Fruit fly (Drosophila melanogaster) whole organism, embryonic: ENCODE data around the gene CG34310.
A peak's percentile ranks its signal among the peaks of the same experiment; 100 is the strongest.

ENCODE experiments used
- Awh ChIP-seq: fragments of 200-800 bp; sonication (Bioruptor generic); IDR thresholded peaks from 2 replicates; pipeline ENCODE4, ENCODE4 v1.3.6; 2022; ENCODE audit warnings: missing biosample characterization, missing genetic modification characterization
- CG10565 ChIP-seq: fragments of 200-800 bp; sonication (Bioruptor generic); optimal IDR thresholded peaks from 3 replicates; lab custom pipeline; 2016; ENCODE audit warnings: missing biosample characterization, mild to moderate bottlenecking, missing genetic modification characterization
- CG11456 ChIP-seq: fragments of 200-800 bp; sonication (Bioruptor generic); IDR thresholded peaks from 3 replicates; pipeline ENCODE4 v1.3.6; 2022; ENCODE audit warnings: missing biosample characterization, missing genetic modification characterization
- CG11504 ChIP-seq: fragments of 200-800 bp; sonication (Bioruptor generic); optimal IDR thresholded peaks from 3 replicates; lab custom pipeline; 2019; ENCODE audit warnings: missing biosample characterization, mild to moderate bottlenecking, missing genetic modification characterization, moderate library complexity
- CG12104 ChIP-seq: fragments of 200-800 bp; sonication (Bioruptor generic); optimal IDR thresholded peaks from 3 replicates; lab custom pipeline; 2016; ENCODE audit warnings: missing biosample characterization, missing genetic modification characterization
- CG13894 ChIP-seq: fragments of 200-800 bp; sonication (Bioruptor generic); optimal IDR thresholded peaks from 3 replicates; lab custom pipeline; 2018; ENCODE audit warnings: missing biosample characterization, mild to moderate bottlenecking, missing genetic modification characterization, moderate library complexity
- CG15269 ChIP-seq: fragments of 200-800 bp; sonication (Bioruptor generic); optimal IDR thresholded peaks from 2 replicates; lab custom pipeline; 2018; ENCODE audit warnings: missing biosample characterization, mild to moderate bottlenecking, missing genetic modification characterization, moderate library complexity
- CG1529 ChIP-seq: fragments of 200-800 bp; sonication (Bioruptor generic); optimal IDR thresholded peaks from 3 replicates; lab custom pipeline; 2018; ENCODE audit warnings: missing biosample characterization, missing genetic modification characterization
- CG15514 ChIP-seq: fragments of 200-800 bp; sonication (Bioruptor generic); optimal IDR thresholded peaks from 3 replicates; lab custom pipeline; 2017; ENCODE audit warnings: missing biosample characterization, missing genetic modification characterization, mild to moderate bottlenecking, moderate library complexity, missing genetic modification reagents
- CG17359 ChIP-seq: fragments of 200-800 bp; sonication (Bioruptor generic); optimal IDR thresholded peaks from 3 replicates; lab custom pipeline; 2018; ENCODE audit warnings: missing biosample characterization, mild to moderate bottlenecking, missing genetic modification characterization, moderate library complexity
- CG17568 ChIP-seq: fragments of 200-800 bp; sonication (Bioruptor generic); optimal IDR thresholded peaks from 2 replicates; lab custom pipeline; 2018; ENCODE audit warnings: missing biosample characterization, mild to moderate bottlenecking, missing genetic modification characterization, moderate library complexity
- CG32772 ChIP-seq: fragments of 200-800 bp; sonication (Bioruptor generic); IDR thresholded peaks from 2 replicates; pipeline ENCODE4 v1.3.6; 2022; ENCODE audit warnings: missing biosample characterization, missing genetic modification characterization
- CG34224 ChIP-seq: fragments of 200-800 bp; sonication (Bioruptor generic); IDR thresholded peaks from 3 replicates; pipeline ENCODE4 v1.3.6; 2022; ENCODE audit warnings: missing biosample characterization, missing genetic modification characterization; ENCODE audit not compliant: partially characterized antibody
- CG4730 ChIP-seq: fragments of 200-800 bp; sonication (Bioruptor generic); IDR thresholded peaks from 2 replicates; pipeline ENCODE4 v1.3.6; 2022; ENCODE audit warnings: missing biosample characterization, missing genetic modification characterization
- CG6175 ChIP-seq: fragments of 200-800 bp; sonication (Bioruptor generic); IDR thresholded peaks from 3 replicates; pipeline ENCODE4 v1.3.6; 2022; ENCODE audit warnings: missing biosample characterization, missing genetic modification characterization
- CG6813 ChIP-seq: fragments of 200-800 bp; sonication (Bioruptor generic); optimal IDR thresholded peaks from 2 replicates; lab custom pipeline; 2017; ENCODE audit warnings: missing biosample characterization, missing genetic modification characterization, mild to moderate bottlenecking, moderate library complexity, missing genetic modification reagents
- CG7372 ChIP-seq: fragments of 200-800 bp; sonication (Bioruptor generic); IDR thresholded peaks from 2 replicates; pipeline ENCODE4 v1.3.6; 2022; ENCODE audit warnings: missing biosample characterization, missing genetic modification characterization
- CG7839 ChIP-seq: fragments of 200-800 bp; sonication (Bioruptor generic); optimal IDR thresholded peaks from 3 replicates; lab custom pipeline; 2018; ENCODE audit warnings: missing biosample characterization, mild to moderate bottlenecking, missing genetic modification characterization, moderate library complexity
- CG9727 ChIP-seq: fragments of 200-800 bp; sonication (Bioruptor generic); optimal IDR thresholded peaks from 3 replicates; lab custom pipeline; 2017; ENCODE audit warnings: missing biosample characterization, mild to moderate bottlenecking, missing genetic modification characterization
- CHES-1-like ChIP-seq: fragments of 200-800 bp; sonication (Bioruptor generic); optimal IDR thresholded peaks from 2 replicates; lab custom pipeline; 2016; ENCODE audit warnings: missing biosample characterization, missing genetic modification characterization
- CTCF ChIP-seq: fragments of 200-800 bp; sonication (Bioruptor generic); optimal IDR thresholded peaks from 2 replicates; lab custom pipeline; 2017; ENCODE audit warnings: missing biosample characterization, mild to moderate bottlenecking, missing genetic modification characterization, moderate library complexity
- E2f2 ChIP-seq: fragments of 200-800 bp; sonication (Bioruptor generic); IDR thresholded peaks from 2 replicates; pipeline ENCODE4 v1.3.6; 2022; ENCODE audit warnings: missing biosample characterization, missing genetic modification characterization
- ERR ChIP-seq: fragments of 200-800 bp; sonication (Bioruptor generic); optimal IDR thresholded peaks from 2 replicates; lab custom pipeline; 2016; ENCODE audit warnings: missing biosample characterization, missing genetic modification characterization
- HLH54F ChIP-seq: fragments of 200-800 bp; sonication (Bioruptor generic); optimal IDR thresholded peaks from 3 replicates; lab custom pipeline; 2016; ENCODE audit warnings: missing biosample characterization, missing genetic modification characterization
- HLHmδ ChIP-seq: fragments of 200-800 bp; sonication (Bioruptor generic); optimal IDR thresholded peaks from 2 replicates; lab custom pipeline; 2018; ENCODE audit warnings: missing biosample characterization, mild to moderate bottlenecking, missing genetic modification characterization, moderate library complexity
- Hsf ChIP-seq: fragments of 200-800 bp; sonication (Bioruptor generic); optimal IDR thresholded peaks from 3 replicates; lab custom pipeline; 2016; ENCODE audit warnings: missing biosample characterization, missing genetic modification characterization
- Meics ChIP-seq: fragments of 200-800 bp; sonication (Bioruptor generic); optimal IDR thresholded peaks from 2 replicates; lab custom pipeline; 2017; ENCODE audit warnings: missing biosample characterization, mild to moderate bottlenecking, missing genetic modification characterization
- Neu2 ChIP-seq: fragments of 200-800 bp; sonication (Bioruptor generic); optimal IDR thresholded peaks from 3 replicates; lab custom pipeline; 2016; ENCODE audit warnings: missing biosample characterization, missing genetic modification characterization, borderline replicate concordance
- Oaz ChIP-seq: fragments of 200-800 bp; sonication (Bioruptor generic); IDR thresholded peaks from 2 replicates; pipeline ENCODE4 v1.3.6; 2022; ENCODE audit warnings: missing biosample characterization, missing genetic modification characterization
- Opbp ChIP-seq: fragments of 200-800 bp; sonication (Bioruptor generic); IDR thresholded peaks from 3 replicates; pipeline ENCODE4 v1.3.6; 2022; ENCODE audit warnings: missing biosample characterization, missing genetic modification characterization; ENCODE audit not compliant: partially characterized antibody
- Pdp1 ChIP-seq, 2 experiments: fragments of 200-800 bp; sonication (Bioruptor generic); optimal IDR thresholded peaks; 3 replicates each; lab custom pipeline; 2016; ENCODE audit warnings: missing biosample characterization in 2 of 2, missing genetic modification characterization in 2 of 2, mild to moderate bottlenecking in 1 of 2, moderate library complexity in 1 of 2
- Sox100B ChIP-seq: fragments of 200-800 bp; sonication (Bioruptor generic); optimal IDR thresholded peaks from 3 replicates; lab custom pipeline; 2018; ENCODE audit warnings: missing biosample characterization, mild to moderate bottlenecking, missing genetic modification characterization
- Stat92E ChIP-seq, 3 experiments: fragments of >200 bp in 2 of 3; fragments of 200-800 bp in 1 of 3; sonication (Bioruptor generic) in 1 of 3; optimal IDR thresholded peaks; 2 replicates each; lab custom pipeline; 2017 to 2019; ENCODE audit warnings: missing biosample characterization in 3 of 3, missing genetic modification characterization in 3 of 3, mild to moderate bottlenecking in 1 of 3, moderate library complexity in 1 of 3
- ara ChIP-seq: fragments of 200-800 bp; sonication (Bioruptor generic); IDR thresholded peaks from 2 replicates; pipeline ENCODE4 v1.3.6; 2022; ENCODE audit warnings: missing biosample characterization, missing genetic modification characterization
- chif ChIP-seq, 2 experiments: fragments of 200-800 bp; sonication (Bioruptor generic); optimal IDR thresholded peaks; 3 replicates each; lab custom pipeline; 2016; ENCODE audit warnings: missing biosample characterization in 2 of 2, missing genetic modification characterization in 2 of 2
- crol ChIP-seq: fragments of 200-800 bp; sonication (Bioruptor generic); IDR thresholded peaks from 2 replicates; pipeline ENCODE4 v1.3.6; 2022; ENCODE audit warnings: missing biosample characterization, missing genetic modification characterization
- dmrt99B ChIP-seq: fragments of 200-800 bp; sonication (Bioruptor generic); optimal IDR thresholded peaks from 2 replicates; lab custom pipeline; 2018; ENCODE audit warnings: missing biosample characterization, mild to moderate bottlenecking, missing genetic modification characterization, moderate library complexity
- fd64A ChIP-seq: fragments of 200-800 bp; sonication (Bioruptor generic); optimal IDR thresholded peaks from 3 replicates; lab custom pipeline; 2018; ENCODE audit warnings: missing biosample characterization, mild to moderate bottlenecking, missing genetic modification characterization
- jigr1 ChIP-seq: fragments of 200-800 bp; sonication (Bioruptor generic); IDR thresholded peaks from 3 replicates; pipeline ENCODE4 v1.3.6; 2022; ENCODE audit warnings: missing biosample characterization, missing genetic modification characterization
- kay ChIP-seq: fragments of 200-800 bp; sonication (Bioruptor generic); optimal IDR thresholded peaks from 2 replicates; lab custom pipeline; 2016; ENCODE audit warnings: missing biosample characterization, missing genetic modification characterization
- lbe ChIP-seq: fragments of 200-800 bp; sonication (Bioruptor generic); optimal IDR thresholded peaks from 2 replicates; lab custom pipeline; 2016; ENCODE audit warnings: missing biosample characterization, mild to moderate bottlenecking, missing genetic modification characterization
- nerfin-1 ChIP-seq: fragments of 200-800 bp; sonication (Bioruptor generic); optimal IDR thresholded peaks from 3 replicates; lab custom pipeline; 2019; ENCODE audit warnings: missing biosample characterization, mild to moderate bottlenecking, missing genetic modification characterization, moderate library complexity
- psq ChIP-seq: fragments of 200-800 bp; sonication (Bioruptor generic); optimal IDR thresholded peaks from 2 replicates; lab custom pipeline; 2017; ENCODE audit warnings: missing biosample characterization, missing genetic modification characterization
- ranshi ChIP-seq: fragments of 200-800 bp; sonication (Bioruptor generic); IDR thresholded peaks from 2 replicates; pipeline ENCODE4 v1.3.6; 2022; ENCODE audit warnings: missing biosample characterization, missing genetic modification characterization
- run ChIP-seq: fragments of 200-800 bp; sonication (Bioruptor generic); optimal IDR thresholded peaks from 3 replicates; lab custom pipeline; 2018; ENCODE audit warnings: missing biosample characterization, mild to moderate bottlenecking, missing genetic modification characterization
- salm ChIP-seq: fragments of 200-800 bp; sonication (Bioruptor generic); optimal IDR thresholded peaks from 2 replicates; lab custom pipeline; 2018; ENCODE audit warnings: missing biosample characterization, mild to moderate bottlenecking, missing genetic modification characterization
- sima ChIP-seq: fragments of 200-800 bp; sonication (Bioruptor generic); optimal IDR thresholded peaks from 2 replicates; lab custom pipeline; 2016; ENCODE audit warnings: missing biosample characterization, missing genetic modification characterization
- slbo ChIP-seq: fragments of 200-800 bp; sonication (Bioruptor generic); IDR thresholded peaks from 2 replicates; pipeline ENCODE4 v1.3.6; 2022; ENCODE audit warnings: missing biosample characterization, missing genetic modification characterization
- tap ChIP-seq: fragments of 200-800 bp; optimal IDR thresholded peaks from 3 replicates; lab custom pipeline; 2019; ENCODE audit warnings: missing biosample characterization, mild to moderate bottlenecking, missing genetic modification characterization, moderate library complexity
- tgo ChIP-seq: fragments of 200-800 bp; sonication (Bioruptor generic); IDR thresholded peaks from 3 replicates; pipeline ENCODE4 v1.3.6; 2022; ENCODE audit warnings: missing biosample characterization, missing genetic modification characterization
- yki ChIP-seq: fragments of >200 bp; optimal IDR thresholded peaks from 3 replicates; lab custom pipeline; 2018

CG34310 gene

DNA sequence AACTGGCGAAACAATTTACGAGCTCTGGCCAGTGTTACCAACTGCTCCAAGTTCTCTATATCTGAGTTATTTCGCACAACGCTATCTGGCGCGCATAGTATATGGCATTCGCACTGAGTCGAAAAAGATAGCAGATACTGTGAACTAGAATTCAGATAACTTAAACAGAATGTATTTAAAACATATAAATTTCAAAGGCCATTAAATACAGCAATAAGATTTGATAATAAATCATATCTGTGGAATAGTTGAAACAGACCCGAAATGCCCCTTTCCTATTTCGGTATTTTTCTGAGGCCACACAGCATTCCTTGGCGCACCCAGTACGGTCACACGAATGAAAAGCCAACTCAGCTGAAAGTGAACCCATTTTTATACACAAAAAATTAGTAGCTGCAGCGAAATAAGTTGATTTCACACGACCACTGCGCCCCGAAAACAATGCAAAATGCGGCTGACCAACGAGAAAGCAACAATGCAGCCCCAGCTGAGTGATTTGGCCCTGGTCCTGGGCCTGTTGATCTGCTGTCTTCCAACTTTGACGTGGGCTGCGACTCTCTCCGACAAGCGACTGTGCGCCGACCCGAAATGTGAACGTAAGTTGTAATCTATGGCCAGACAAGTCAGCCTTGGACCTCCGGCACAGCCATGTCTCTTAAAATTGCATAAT lies 14.2 kb upstream of the CG34310 start, which contains the start of the genes CG31635 and Tango1 (continued):
- TF ChIP-seq ara = no peak
- no peak for TF ChIP-seq tap (tag; lab: Kevin White, UChicago)
- TF ChIP-seq yki (lab: Kevin White, UChicago) = no peak
- no peak for TF ChIP-seq ERR (GFP tag; lab: Kevin White, UChicago)
- 0 out of 2 replicates have a peak, but pooled peaks have one; percentile 14 for TF ChIP-seq CG7372 (GFP tag; lab: Robert Waterston, UW)
- no peak for TF ChIP-seq HLHmδ (GFP tag; lab: Kevin White, UChicago)
- no peak for TF ChIP-seq CG15269
- TF ChIP-seq Neu2 (GFP tag; lab: Kevin White, UChicago) = no peak
- TF ChIP-seq Oaz (GFP tag; lab: Robert Waterston, UW) = no peak
- peak; percentile 35 to 37 for TF ChIP-seq Pdp1 (GFP tag; optimal IDR thresholded peaks at IDR 0.05; lab: Kevin White, UChicago)
- TF ChIP-seq jigr1 (GFP tag; lab: Robert Waterston, UW) = no peak
- TF ChIP-seq CG9727 = no peak
- TF ChIP-seq ranshi (GFP tag; lab: Robert Waterston, UW) = no peak
- no peak for TF ChIP-seq CG32772 (GFP tag; lab: Robert Waterston, UW)
- no peak for TF ChIP-seq sima (GFP tag; lab: Kevin White, UChicago)
- peak in 1 of 2 experiments; percentile 12 for TF ChIP-seq chif (GFP tag; optimal IDR thresholded peaks at IDR 0.05; lab: Kevin White, UChicago)
- TF ChIP-seq CHES-1-like (GFP tag; lab: Kevin White, UChicago) = peak; percentile 20
- TF ChIP-seq lbe (GFP tag; lab: Kevin White, UChicago) = no peak
- TF ChIP-seq CG17359 = no peak
- no peak for TF ChIP-seq Awh (GFP tag; lab: Robert Waterston, UW)
- TF ChIP-seq CG13894 (tag; lab: Kevin White, UChicago) = no peak
- no peak for TF ChIP-seq Meics (GFP tag; lab: Kevin White, UChicago)
- TF ChIP-seq CG34224 (GFP tag; lab: Robert Waterston, UW) = no peak
- no peak for TF ChIP-seq CG17568 (GFP tag; lab: Kevin White, UChicago)
- TF ChIP-seq psq (GFP tag; lab: Kevin White, UChicago) = no peak
- TF ChIP-seq kay (GFP tag; lab: Kevin White, UChicago) = no peak
- TF ChIP-seq CG6175 (GFP tag; lab: Robert Waterston, UW) = no peak
- TF ChIP-seq CTCF (GFP tag; lab: Kevin White, UChicago) = no peak
- no peak for TF ChIP-seq dmrt99B (tag; lab: Kevin White, UChicago)
- TF ChIP-seq nerfin-1 (tag; lab: Kevin White, UChicago) = peak; percentile 46
- TF ChIP-seq CG4730 (GFP tag; lab: Robert Waterston, UW) = no peak
- TF ChIP-seq tgo (GFP tag; lab: Robert Waterston, UW) = 0 out of 3 replicates have a peak, but pooled peaks have one; percentile 15
- no peak for TF ChIP-seq CG7839
- TF ChIP-seq Hsf (GFP tag; lab: Kevin White, UChicago) = peak; percentile 17
- TF ChIP-seq CG11504 = no peak
- TF ChIP-seq CG12104 (GFP tag; lab: Kevin White, UChicago) = no peak
- no peak for TF ChIP-seq CG11456
- no peak for TF ChIP-seq CG6813 (GFP tag; lab: Kevin White, UChicago)
- TF ChIP-seq CG10565 (GFP tag; lab: Kevin White, UChicago) = no peak
- TF ChIP-seq fd64A (GFP tag; lab: Kevin White, UChicago) = no peak
- TF ChIP-seq CG1529 (GFP tag; lab: Kevin White, UChicago) = no peak
- 0 out of 3 replicates have a peak, but pooled peaks have one; percentile 33 for TF ChIP-seq Opbp (GFP tag; lab: Robert Waterston, UW)
- no peak for TF ChIP-seq Stat92E (GFP tag; optimal IDR thresholded peaks at IDR 0.05; lab: Kevin White, UChicago)
- no peak for TF ChIP-seq run (tag; lab: Kevin White, UChicago)
- no peak for TF ChIP-seq crol
- TF ChIP-seq slbo (GFP tag; lab: Robert Waterston, UW) = no peak
- no peak for TF ChIP-seq CG15514 (GFP tag; lab: Kevin White, UChicago)
- TF ChIP-seq salm (tag; lab: Kevin White, UChicago) = no peak
- no peak for TF ChIP-seq Sox100B (GFP tag; lab: Kevin White, UChicago)
- TF ChIP-seq HLH54F (GFP tag; lab: Kevin White, UChicago) = peak; percentile 36
- peak; percentile 76 for TF ChIP-seq E2f2 (GFP tag; lab: Robert Waterston, UW)
